Worm (Caenorhabditis elegans) whole organism, early embryonic: Measurements from ENCODE around the gene srx-44.

Source experiments
- B0310.2 ChIP-seq: sonication (generic microtip); optimal IDR thresholded peaks from 2 replicates; lab custom pipeline; 2016; ENCODE audit warnings: mild to moderate bottlenecking, missing genetic modification characterization, missing compliant biosample characterization
- F13C5.2 ChIP-seq: sonication (generic microtip); optimal IDR thresholded peaks from 2 replicates; lab custom pipeline; 2017; ENCODE audit warnings: mild to moderate bottlenecking, missing genetic modification characterization, inconsistent platforms, missing compliant biosample characterization
- ama-1 ChIP-seq: fragments of 150-350 bp; optimal IDR thresholded peaks from 2 replicates; lab custom pipeline; 2014
- ceh-36 ChIP-seq: sonication (generic microtip); optimal IDR thresholded peaks from 2 replicates; lab custom pipeline; 2016; ENCODE audit warnings: missing genetic modification characterization, inconsistent platforms, missing compliant biosample characterization
- flt-1 ChIP-seq: fragments of 200-800 bp; sonication (Bioruptor generic); IDR thresholded peaks from 2 replicates; pipeline ENCODE4 v1.3.6; 2022; ENCODE audit warnings: missing genetic modification characterization, missing compliant biosample characterization
- hmbx-1 ChIP-seq: sonication (generic microtip); optimal IDR thresholded peaks from 2 replicates; lab custom pipeline; 2016; ENCODE audit warnings: mild to moderate bottlenecking, missing genetic modification characterization, missing compliant biosample characterization
- hmg-4 ChIP-seq: fragments of 200-800 bp; sonication (Bioruptor generic); optimal IDR thresholded peaks from 2 replicates; lab custom pipeline; 2018; ENCODE audit warnings: mild to moderate bottlenecking, missing genetic modification characterization, missing compliant biosample characterization
- hnd-1 ChIP-seq: sonication (generic microtip); optimal IDR thresholded peaks from 2 replicates; lab custom pipeline; 2016; ENCODE audit warnings: missing genetic modification characterization, missing compliant biosample characterization
- pes-1 ChIP-seq: fragments of 200-800 bp; sonication (Bioruptor generic); IDR thresholded peaks from 2 replicates; pipeline ENCODE4 v1.3.6; 2022; ENCODE audit warnings: missing genetic modification reagents, missing genetic modification characterization, missing compliant biosample characterization
- scrt-1 ChIP-seq: fragments of 200-800 bp; sonication (Bioruptor generic); IDR thresholded peaks from 2 replicates; pipeline ENCODE4 v1.3.6; 2022; ENCODE audit warnings: missing genetic modification characterization, missing compliant biosample characterization
- tbx-11 ChIP-seq: fragments of 200-800 bp; sonication (Bioruptor generic); IDR thresholded peaks from 2 replicates; pipeline ENCODE4 v1.3.6; 2022; ENCODE audit warnings: missing genetic modification characterization, missing compliant biosample characterization
- tbx-37 ChIP-seq: fragments of 200-800 bp; sonication (Bioruptor generic); conservative IDR thresholded peaks from 2 replicates; pipeline ENCODE4 v1.3.6; 2022; ENCODE audit warnings: missing genetic modification reagents, missing genetic modification characterization, missing compliant biosample characterization
- tra-4 ChIP-seq: sonication (generic microtip); optimal IDR thresholded peaks from 2 replicates; lab custom pipeline; 2017; ENCODE audit warnings: missing genetic modification characterization, missing compliant biosample characterization

- TF ChIP-seq B0310.2 = no peak
- no peak for TF ChIP-seq flt-1 (GFP tag; lab: Robert Waterston, UW)
- no peak for TF ChIP-seq tbx-11 (GFP tag; lab: Robert Waterston, UW)
- TF ChIP-seq hmbx-1 (tag; lab: Kevin White, UChicago) = no peak
- no peak for TF ChIP-seq ama-1 (lab: Kevin White, UChicago)
- TF ChIP-seq hnd-1 (tag; lab: Kevin White, UChicago) = no peak
- no peak for TF ChIP-seq tbx-37 (GFP tag; lab: Robert Waterston, UW)
- no peak for TF ChIP-seq hmg-4 (GFP tag; lab: Kevin White, UChicago)
- TF ChIP-seq tra-4 = no peak
- no peak for TF ChIP-seq ceh-36 (tag; lab: Kevin White, UChicago)
- no peak for TF ChIP-seq scrt-1 (GFP tag; lab: Robert Waterston, UW)
- TF ChIP-seq F13C5.2 (tag; lab: Kevin White, UChicago) = no peak
- TF ChIP-seq pes-1 = no peak
These were observed 3.2 kb upstream of the srx-44 start for ce11 chrV:16016977-16017376.
